Worm (Caenorhabditis elegans): ENCODE results near the gene cope-1.

DNA sequence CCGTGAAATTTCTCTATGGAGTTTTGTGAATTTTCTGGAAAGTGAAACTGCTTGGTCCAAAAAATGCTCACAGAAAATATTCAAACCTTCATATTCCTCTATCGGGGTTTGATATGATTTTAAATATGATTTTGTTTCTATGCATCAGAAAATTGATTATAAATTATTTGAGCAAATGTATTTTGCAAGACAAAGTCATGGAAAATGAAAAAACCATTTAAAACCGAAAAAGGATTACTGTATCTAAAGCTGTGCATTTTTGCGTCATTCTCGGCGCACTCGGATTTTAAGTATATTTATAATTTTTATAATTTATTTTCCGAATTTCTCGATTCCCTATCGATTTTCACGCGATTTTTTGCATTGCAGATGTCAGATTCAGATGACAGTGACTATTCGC is 45.4 kb downstream of the cope-1 start, which contains the start of gene pssy-2:
- TF ChIP-seq egl-27 (tag; optimal IDR thresholded peaks at IDR 0.05) (no peak), peb-1 (tag; optimal IDR thresholded peaks at IDR 0.05) (no peak), nhr-77 (tag; optimal IDR thresholded peaks at IDR 0.05) (no peak)

All from whole organism, L2 larva.